Worm (Caenorhabditis elegans): ENCODE data around the gene act-4.
A peak's percentile ranks its signal among the peaks of the same experiment; 100 is the strongest.

DNA sequence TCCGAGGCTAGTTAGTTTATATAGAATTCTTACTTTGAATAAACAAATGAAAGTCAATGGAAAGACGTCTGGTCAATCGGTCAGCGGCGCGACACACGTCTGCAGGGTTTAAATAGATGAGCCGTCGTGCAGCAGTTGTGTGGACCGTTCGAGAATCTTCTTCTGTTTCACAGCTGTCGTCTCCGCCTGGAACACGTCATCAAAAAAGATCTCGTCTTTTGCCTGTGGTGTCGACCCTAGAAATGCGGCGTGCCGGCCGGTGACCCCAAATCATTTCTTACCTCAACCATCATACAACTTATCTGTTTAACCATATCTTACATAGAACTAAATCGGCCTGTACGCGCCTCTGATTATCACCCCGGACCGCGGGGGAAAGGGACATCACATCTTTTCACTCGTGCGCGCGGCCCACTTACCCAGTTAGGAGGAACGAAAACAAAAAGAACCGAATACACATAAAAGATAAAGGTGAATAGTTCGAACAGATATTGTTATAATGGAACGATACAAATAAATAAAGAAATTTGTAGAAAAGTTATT lies 11.7 kb downstream of the act-4 start:
- no peak for TF ChIP-seq tag-97 (GFP tag; IDR thresholded peaks at IDR 0.05)
- no peak for TF ChIP-seq nhr-42 (GFP tag; IDR thresholded peaks at IDR 0.05)
- TF ChIP-seq unc-62 (GFP tag; optimal IDR thresholded peaks at IDR 0.05 in 1 of 2) = peak in 1 of 2 experiments; percentile 93
- no peak for TF ChIP-seq unc-62 (tag; optimal IDR thresholded peaks at IDR 0.05)
- TF ChIP-seq aly-2 (tag; optimal IDR thresholded peaks at IDR 0.05) = no peak
